Fruit fly (Drosophila melanogaster): Measurements from ENCODE around the gene CG45122.

Gene CG45122

dm6 chr3R:13068022-13068421 lies 24.1 kb downstream of the CG45122 start (continued):
- peak; percentile 6; the same call in 1 of the 2 replicates for TF ChIP-seq CG14014 (GFP tag; IDR thresholded peaks at IDR 0.05)
- no peak for TF ChIP-seq CG2889 (GFP tag; IDR thresholded peaks at IDR 0.05)
- no peak for TF ChIP-seq Dll (GFP tag; IDR thresholded peaks at IDR 0.05; ENCODE audit: partially characterized antibody)
- peak; percentile 55 for TF ChIP-seq CG7928 (GFP tag; optimal IDR thresholded peaks at IDR 0.05)
- TF ChIP-seq CG3163 (GFP tag; optimal IDR thresholded peaks at IDR 0.05), result peak; percentile 52
- TF ChIP-seq Neu2 (GFP tag; optimal IDR thresholded peaks at IDR 0.05; ENCODE audit: borderline replicate concordance), result no peak
- TF ChIP-seq hb (GFP tag; IDR thresholded peaks at IDR 0.05; ENCODE audit: partially characterized antibody), result no peak
- TF ChIP-seq CG18262 (tag; optimal IDR thresholded peaks at IDR 0.05), result peak; percentile 86
- TF ChIP-seq seq (GFP tag; IDR thresholded peaks at IDR 0.05), result peak; percentile 67
- peak; percentile 28 for TF ChIP-seq D19B (GFP tag; optimal IDR thresholded peaks at IDR 0.05)
- no peak for TF ChIP-seq GATAe (GFP tag; conservative IDR thresholded peaks at IDR 0.05)
- TF ChIP-seq dysf (GFP tag; IDR thresholded peaks at IDR 0.05), result peak; percentile 49; the same call in 2 of the 3 replicates
- TF ChIP-seq CG6791 (GFP tag; IDR thresholded peaks at IDR 0.05; ENCODE audit: partially characterized antibody), result 0 out of 3 replicates have a peak, but pooled peaks have one; percentile 28
- TF ChIP-seq CG7556 (GFP tag; optimal IDR thresholded peaks at IDR 0.05), result peak; percentile 82
- peak; percentile 83 for TF ChIP-seq Oli (tag; optimal IDR thresholded peaks at IDR 0.05)
- TF ChIP-seq Meics (GFP tag; optimal IDR thresholded peaks at IDR 0.05), result peak; percentile 80
- TF ChIP-seq HLH3B (GFP tag; IDR thresholded peaks at IDR 0.05), result peak; percentile 83
- peak; percentile 87 for TF ChIP-seq trem (tag; optimal IDR thresholded peaks at IDR 0.05)
- peak; percentile 62 for TF ChIP-seq CG12155 (GFP tag; optimal IDR thresholded peaks at IDR 0.05)
- TF ChIP-seq esg (GFP tag; conservative IDR thresholded peaks at IDR 0.05), result no peak
- peak; percentile 84 for TF ChIP-seq CrebB (tag; optimal IDR thresholded peaks at IDR 0.05)
- TF ChIP-seq Stat92E (GFP tag; optimal IDR thresholded peaks at IDR 0.05), result peak in 1 of 3 experiments; percentile 7
- TF ChIP-seq CG7745 (tag; optimal IDR thresholded peaks at IDR 0.05), result peak; percentile 80
- peak; percentile 76 for TF ChIP-seq CG15514 (GFP tag; optimal IDR thresholded peaks at IDR 0.05)
- TF ChIP-seq Hand (GFP tag; optimal IDR thresholded peaks at IDR 0.05), result no peak
- peak; percentile 92 for TF ChIP-seq CG8359 (GFP tag; optimal IDR thresholded peaks at IDR 0.05; ENCODE audit: borderline replicate concordance)
- TF ChIP-seq lbe (GFP tag; optimal IDR thresholded peaks at IDR 0.05), result no peak
- peak; percentile 75; the same call in 2 of the 3 replicates for TF ChIP-seq Mrtf (GFP tag; IDR thresholded peaks at IDR 0.05)
- peak; percentile 47 for TF ChIP-seq CG15073 (GFP tag; optimal IDR thresholded peaks at IDR 0.05)
- TF ChIP-seq Sox102F (GFP tag; optimal IDR thresholded peaks at IDR 0.05), result peak; percentile 96
- peak; percentile 73 for TF ChIP-seq CG10267 (tag; optimal IDR thresholded peaks at IDR 0.05)
- no peak for TF ChIP-seq emc (GFP tag; optimal IDR thresholded peaks at IDR 0.05)
- TF ChIP-seq CG11696 (GFP tag; IDR thresholded peaks at IDR 0.05), result 0 out of 2 replicates have a peak, but pooled peaks have one; percentile 28
- TF ChIP-seq zfh2 (GFP tag; optimal IDR thresholded peaks at IDR 0.05), result no peak
- peak; percentile 42; the same call in 1 of the 2 replicates for TF ChIP-seq gsb (GFP tag; IDR thresholded peaks at IDR 0.05)
- peak; percentile 79 for TF ChIP-seq p53 (GFP tag; optimal IDR thresholded peaks at IDR 0.05)
- TF ChIP-seq CG33213 (GFP tag; optimal IDR thresholded peaks at IDR 0.05), result peak; percentile 87
- TF ChIP-seq CG4730 (GFP tag; IDR thresholded peaks at IDR 0.05), result no peak
- TF ChIP-seq Lhr (GFP tag; optimal IDR thresholded peaks at IDR 0.05), result peak; percentile 86
- peak; percentile 83 for TF ChIP-seq CG8924 (tag; optimal IDR thresholded peaks at IDR 0.05)
- TF ChIP-seq NfI (GFP tag; optimal IDR thresholded peaks at IDR 0.05), result peak; percentile 60
- no peak for TF ChIP-seq dan (GFP tag; IDR thresholded peaks at IDR 0.05)
- TF ChIP-seq BEAF-32 (GFP tag; optimal IDR thresholded peaks at IDR 0.05), result no peak
- peak; percentile 69 for TF ChIP-seq tio (GFP tag; optimal IDR thresholded peaks at IDR 0.05)
- peak; percentile 94 for TF ChIP-seq bab2 (GFP tag; optimal IDR thresholded peaks at IDR 0.05)
- peak; percentile 72 for TF ChIP-seq Mad (GFP tag; optimal IDR thresholded peaks at IDR 0.05)
- no peak for TF ChIP-seq CG4404 (GFP tag; IDR thresholded peaks at IDR 0.05)
- TF ChIP-seq CG4424 (GFP tag; optimal IDR thresholded peaks at IDR 0.05), result peak; percentile 78
- TF ChIP-seq C15 (GFP tag; IDR thresholded peaks at IDR 0.05), result no peak
- no peak for TF ChIP-seq gt (GFP tag; IDR thresholded peaks at IDR 0.05)
